Fruit fly (Drosophila melanogaster) whole organism, embryonic: Measurements from ENCODE around the gene CG31910.
A peak's percentile ranks its signal among the peaks of the same experiment; 100 is the strongest.

Experiments used
- Atf6 ChIP-seq: fragments of 200-800 bp; sonication (Bioruptor generic); IDR thresholded peaks from 2 replicates; pipeline ENCODE4 v1.3.6; 2022; ENCODE audit warnings: missing biosample characterization, missing genetic modification characterization
- BEAF-32 ChIP-seq: fragments of 200-800 bp; sonication (Bioruptor generic); optimal IDR thresholded peaks from 3 replicates; lab custom pipeline; 2017; ENCODE audit warnings: missing biosample characterization, missing genetic modification characterization, mild to moderate bottlenecking, moderate library complexity, missing genetic modification reagents
- Bgb ChIP-seq: fragments of 200-800 bp; sonication (Bioruptor generic); IDR thresholded peaks from 2 replicates; pipeline ENCODE4 v1.3.6; 2022; ENCODE audit warnings: missing biosample characterization, missing genetic modification characterization; ENCODE audit not compliant: partially characterized antibody
- CG10209 ChIP-seq: fragments of 200-800 bp; sonication (Bioruptor generic); optimal IDR thresholded peaks from 3 replicates; lab custom pipeline; 2017; ENCODE audit warnings: missing biosample characterization, mild to moderate bottlenecking, missing genetic modification characterization, missing genetic modification reagents
- CG10543 ChIP-seq: fragments of 200-800 bp; sonication (Bioruptor generic); optimal IDR thresholded peaks from 3 replicates; lab custom pipeline; 2017; ENCODE audit warnings: missing biosample characterization, mild to moderate bottlenecking, missing genetic modification characterization, moderate library complexity
- CG12071 ChIP-seq: fragments of 200-800 bp; sonication (Bioruptor generic); optimal IDR thresholded peaks from 3 replicates; lab custom pipeline; 2018; ENCODE audit warnings: missing biosample characterization, mild to moderate bottlenecking, missing genetic modification characterization
- CG12236 ChIP-seq: fragments of 200-800 bp; sonication (Bioruptor generic); optimal IDR thresholded peaks from 2 replicates; lab custom pipeline; 2016; ENCODE audit warnings: missing biosample characterization, missing genetic modification characterization
- CG12769 ChIP-seq: fragments of 200-800 bp; sonication (Bioruptor generic); optimal IDR thresholded peaks from 2 replicates; lab custom pipeline; 2019; ENCODE audit warnings: missing biosample characterization, mild to moderate bottlenecking, missing genetic modification characterization, moderate library complexity
- CG13287 ChIP-seq: fragments of 200-800 bp; sonication (Bioruptor generic); IDR thresholded peaks from 2 replicates; pipeline ENCODE4 v1.3.6; 2022; ENCODE audit warnings: missing biosample characterization, missing genetic modification characterization; ENCODE audit not compliant: partially characterized antibody
- CG15514 ChIP-seq: fragments of 200-800 bp; sonication (Bioruptor generic); optimal IDR thresholded peaks from 3 replicates; lab custom pipeline; 2017; ENCODE audit warnings: missing biosample characterization, missing genetic modification characterization, mild to moderate bottlenecking, moderate library complexity, missing genetic modification reagents
- CG15601 ChIP-seq: fragments of 200-800 bp; sonication (Bioruptor generic); optimal IDR thresholded peaks from 3 replicates; lab custom pipeline; 2019; ENCODE audit warnings: missing biosample characterization, mild to moderate bottlenecking, missing genetic modification characterization, moderate library complexity
- CG32767 ChIP-seq: fragments of 200-800 bp; sonication (Bioruptor generic); IDR thresholded peaks from 2 replicates; pipeline ENCODE4 v1.3.6; 2022; ENCODE audit warnings: missing biosample characterization, missing genetic modification characterization
- CG33213 ChIP-seq: fragments of 200-800 bp; sonication (Bioruptor generic); optimal IDR thresholded peaks from 3 replicates; lab custom pipeline; 2016; ENCODE audit warnings: missing biosample characterization, missing genetic modification characterization
- CG34422 ChIP-seq: fragments of 200-800 bp; sonication (Bioruptor generic); IDR thresholded peaks from 3 replicates; pipeline ENCODE4 v1.3.6; 2022; ENCODE audit warnings: missing biosample characterization, missing genetic modification characterization
- CG9727 ChIP-seq: fragments of 200-800 bp; sonication (Bioruptor generic); optimal IDR thresholded peaks from 3 replicates; lab custom pipeline; 2017; ENCODE audit warnings: missing biosample characterization, mild to moderate bottlenecking, missing genetic modification characterization
- CTCF ChIP-seq: fragments of 200-800 bp; sonication (Bioruptor generic); optimal IDR thresholded peaks from 2 replicates; lab custom pipeline; 2017; ENCODE audit warnings: missing biosample characterization, mild to moderate bottlenecking, missing genetic modification characterization, moderate library complexity
- Deaf1 ChIP-seq: fragments of 200-800 bp; optimal IDR thresholded peaks from 3 replicates; lab custom pipeline; 2019; ENCODE audit warnings: missing biosample characterization, mild to moderate bottlenecking, missing genetic modification characterization, moderate library complexity
- Dll ChIP-seq: fragments of 200-800 bp; sonication (Bioruptor generic); IDR thresholded peaks from 4 replicates; pipeline ENCODE4 v1.3.6; 2022; ENCODE audit warnings: missing biosample characterization, missing genetic modification characterization; ENCODE audit not compliant: partially characterized antibody
- Dp ChIP-seq: fragments of 200-800 bp; sonication (Bioruptor generic); optimal IDR thresholded peaks from 2 replicates; lab custom pipeline; 2018; ENCODE audit warnings: missing biosample characterization, mild to moderate bottlenecking, missing genetic modification characterization, moderate library complexity
- Dref ChIP-seq: fragments of 200-800 bp; sonication (Bioruptor generic); IDR thresholded peaks from 2 replicates; pipeline ENCODE4 v1.3.6; 2022; ENCODE audit warnings: missing biosample characterization, missing genetic modification characterization
- H2.0 ChIP-seq: fragments of 200-800 bp; sonication (Bioruptor generic); IDR thresholded peaks from 2 replicates; pipeline ENCODE4 v1.3.6; 2022; ENCODE audit warnings: missing biosample characterization, missing genetic modification characterization
- Hr39 ChIP-seq: fragments of >200 bp; optimal IDR thresholded peaks from 2 replicates; lab custom pipeline; 2017
- MTF-1 ChIP-seq: fragments of 200-800 bp; sonication (Bioruptor generic); optimal IDR thresholded peaks from 2 replicates; lab custom pipeline; 2018; ENCODE audit warnings: missing biosample characterization, mild to moderate bottlenecking, missing genetic modification characterization, borderline replicate concordance
- Rfx ChIP-seq: fragments of 200-800 bp; sonication (Bioruptor generic); IDR thresholded peaks from 2 replicates; pipeline ENCODE4 v1.3.6; 2022; ENCODE audit warnings: missing biosample characterization, missing genetic modification characterization
- chm ChIP-seq: fragments of 200-800 bp; sonication (Bioruptor generic); IDR thresholded peaks from 2 replicates; pipeline ENCODE4 v1.3.6; 2022; ENCODE audit warnings: missing biosample characterization, missing genetic modification characterization
- ci ChIP-seq: fragments of 200-800 bp; sonication (Bioruptor generic); IDR thresholded peaks from 3 replicates; pipeline ENCODE4 v1.3.6; 2022; ENCODE audit warnings: missing biosample characterization, missing genetic modification characterization
- crol ChIP-seq: fragments of 200-800 bp; sonication (Bioruptor generic); IDR thresholded peaks from 2 replicates; pipeline ENCODE4 v1.3.6; 2022; ENCODE audit warnings: missing biosample characterization, missing genetic modification characterization
- crp ChIP-seq, 2 experiments: fragments of 200-800 bp; sonication (Bioruptor generic); optimal IDR thresholded peaks; 2 replicates in 1 of 2; 3 replicates in 1 of 2; lab custom pipeline; 2017; ENCODE audit warnings: missing biosample characterization in 2 of 2, missing genetic modification characterization in 2 of 2, mild to moderate bottlenecking in 1 of 2, moderate library complexity in 1 of 2
- ftz-f1 ChIP-seq: fragments of 200-800 bp; sonication (Bioruptor generic); optimal IDR thresholded peaks from 2 replicates; lab custom pipeline; 2016; ENCODE audit warnings: missing biosample characterization, missing genetic modification characterization
- ham ChIP-seq: fragments of 200-800 bp; sonication (Bioruptor generic); IDR thresholded peaks from 2 replicates; pipeline ENCODE4 v1.3.6; 2022; ENCODE audit warnings: missing biosample characterization, missing genetic modification characterization
- hbn ChIP-seq: fragments of 200-800 bp; sonication (Bioruptor generic); IDR thresholded peaks from 2 replicates; pipeline ENCODE4 v1.3.6; 2022; ENCODE audit warnings: missing biosample characterization, missing genetic modification characterization; ENCODE audit not compliant: partially characterized antibody
- jing ChIP-seq: fragments of 200-800 bp; sonication (Bioruptor generic); optimal IDR thresholded peaks from 2 replicates; lab custom pipeline; 2018; ENCODE audit warnings: missing biosample characterization, mild to moderate bottlenecking, missing genetic modification characterization
- kah ChIP-seq: fragments of 200-800 bp; sonication (Bioruptor generic); optimal IDR thresholded peaks from 2 replicates; lab custom pipeline; 2018; ENCODE audit warnings: missing biosample characterization, mild to moderate bottlenecking, missing genetic modification characterization
- lov ChIP-seq, 2 experiments: fragments of 200-800 bp in 1 of 2; fragments of >200 bp in 1 of 2; sonication (Bioruptor generic) in 1 of 2; IDR thresholded peaks in 1 of 2; optimal IDR thresholded peaks in 1 of 2; 2 replicates in 1 of 2; 3 replicates in 1 of 2; pipeline versions ENCODE4 v1.3.6 to Lab custom; 2017 to 2022; ENCODE audit warnings: missing biosample characterization in 1 of 2, missing genetic modification characterization in 1 of 2
- nom ChIP-seq: fragments of 200-800 bp; sonication (Bioruptor generic); optimal IDR thresholded peaks from 2 replicates; lab custom pipeline; 2017; ENCODE audit warnings: missing biosample characterization, missing genetic modification characterization, mild to moderate bottlenecking, moderate library complexity, missing genetic modification reagents
- onecut ChIP-seq: fragments of 200-800 bp; sonication (Bioruptor generic); IDR thresholded peaks from 2 replicates; pipeline ENCODE4 v1.3.6; 2022; ENCODE audit warnings: missing biosample characterization, missing genetic modification characterization
- pzg ChIP-seq: fragments of 200-800 bp; sonication (Bioruptor generic); optimal IDR thresholded peaks from 3 replicates; lab custom pipeline; 2018; ENCODE audit warnings: missing biosample characterization, mild to moderate bottlenecking, missing genetic modification characterization, moderate library complexity
- ro ChIP-seq: fragments of 200-800 bp; sonication (Bioruptor generic); IDR thresholded peaks from 2 replicates; pipeline ENCODE4 v1.3.6; 2022; ENCODE audit warnings: missing biosample characterization, missing genetic modification characterization
- sd ChIP-seq: fragments of 200-800 bp; sonication (Bioruptor generic); optimal IDR thresholded peaks from 3 replicates; lab custom pipeline; 2018; ENCODE audit warnings: missing biosample characterization, mild to moderate bottlenecking, missing genetic modification characterization, moderate library complexity
- sens ChIP-seq: fragments of 200-800 bp; sonication (Bioruptor generic); peaks from one replicate; lab custom pipeline; 2016; ENCODE audit warnings: missing biosample characterization, missing genetic modification characterization
- sna ChIP-seq: fragments of 200-800 bp; sonication (Bioruptor generic); IDR thresholded peaks from 2 replicates; pipeline ENCODE4 v1.3.6; 2022; ENCODE audit warnings: missing biosample characterization, missing genetic modification characterization; ENCODE audit not compliant: partially characterized antibody
- sr ChIP-seq: fragments of 200-800 bp; sonication (Bioruptor generic); IDR thresholded peaks from 3 replicates; pipeline ENCODE4 v1.3.6; 2022; ENCODE audit warnings: missing biosample characterization, missing genetic modification characterization
- tgo ChIP-seq: fragments of 200-800 bp; sonication (Bioruptor generic); IDR thresholded peaks from 3 replicates; pipeline ENCODE4 v1.3.6; 2022; ENCODE audit warnings: missing biosample characterization, missing genetic modification characterization
- unc-4 ChIP-seq: fragments of 200-800 bp; sonication (Bioruptor generic); IDR thresholded peaks from 2 replicates; pipeline ENCODE4 v1.3.6; 2022; ENCODE audit warnings: missing biosample characterization, missing genetic modification characterization; ENCODE audit not compliant: partially characterized antibody
- wor ChIP-seq: fragments of 200-800 bp; sonication (Bioruptor generic); IDR thresholded peaks from 2 replicates; pipeline ENCODE4 v1.3.6; 2022; ENCODE audit warnings: missing biosample characterization, missing genetic modification characterization

CG31910 gene

dm6 chr2L:6774853-6775252 lies 29.4 kb upstream of the CG31910 start (continued):
- peak; percentile 68 for TF ChIP-seq unc-4

dm6 chr2L:6773645-6774044 lies 28.2 kb upstream of the CG31910 start, which contains the start of gene CG17378:
Gene CG17378 (plus strand): TSS chr2L:6774041.
- no peak for TF ChIP-seq CG33213 (GFP tag; lab: Kevin White, UChicago)
- peak; percentile 75 for TF ChIP-seq Deaf1
- no peak for TF ChIP-seq CG10209 (GFP tag; lab: Kevin White, UChicago)
- TF ChIP-seq CG34422 (GFP tag; lab: Robert Waterston, UW) = peak; percentile 62; the same call in 1 of the 3 replicates
- TF ChIP-seq Rfx (GFP tag; lab: Robert Waterston, UW) = peak; percentile 22; the same call in 1 of the 2 replicates
- no peak for TF ChIP-seq ham (GFP tag; lab: Robert Waterston, UW)
- TF ChIP-seq nom = no peak
- 0 out of 2 replicates have a peak, but pooled peaks have one; percentile 30 for TF ChIP-seq Dref (GFP tag; lab: Robert Waterston, UW)
- TF ChIP-seq crp (GFP tag; optimal IDR thresholded peaks at IDR 0.05; lab: Kevin White, UChicago) = peak in 1 of 2 experiments; percentile 76
- TF ChIP-seq CG13287 = peak; percentile 47
- no peak for TF ChIP-seq CG9727
- TF ChIP-seq Dll (GFP tag; lab: Robert Waterston, UW) = 0 out of 4 replicates have a peak, but pooled peaks have one; percentile 11
- peak; percentile 24 for TF ChIP-seq pzg (GFP tag; lab: Kevin White, UChicago)
- no peak for TF ChIP-seq CG12236 (GFP tag; lab: Kevin White, UChicago)
- TF ChIP-seq ci (GFP tag; lab: Robert Waterston, UW) = 0 out of 3 replicates have a peak, but pooled peaks have one; percentile 16
- TF ChIP-seq CG12071 (GFP tag; lab: Kevin White, UChicago) = no peak
- no peak for TF ChIP-seq chm
- TF ChIP-seq CG32767 = 0 out of 2 replicates have a peak, but pooled peaks have one; percentile 7
- TF ChIP-seq jing (GFP tag; lab: Kevin White, UChicago) = no peak
- no peak for TF ChIP-seq H2.0
- peak; percentile 55 for TF ChIP-seq ftz-f1 (GFP tag; lab: Kevin White, UChicago)
- peak; percentile 80 for TF ChIP-seq CTCF (GFP tag; lab: Kevin White, UChicago)
- TF ChIP-seq tgo (GFP tag; lab: Robert Waterston, UW) = no peak
- TF ChIP-seq CG15601 (tag; lab: Kevin White, UChicago) = no peak
- TF ChIP-seq Dp (GFP tag; lab: Kevin White, UChicago) = peak; percentile 23
- TF ChIP-seq Bgb (GFP tag; lab: Robert Waterston, UW) = peak; percentile 49; the same call in 1 of the 2 replicates
- no peak for TF ChIP-seq wor (GFP tag; lab: Robert Waterston, UW)
- TF ChIP-seq ro (GFP tag; lab: Robert Waterston, UW) = no peak
- TF ChIP-seq CG15514 (GFP tag; lab: Kevin White, UChicago) = peak; percentile 20
- 0 out of 2 replicates have a peak, but pooled peaks have one; percentile 15 for TF ChIP-seq hbn (GFP tag; lab: Robert Waterston, UW)
- peak; percentile 60 for TF ChIP-seq CG12769 (tag; lab: Kevin White, UChicago)
- peak; percentile 42; the same call in 1 of the 2 replicates for TF ChIP-seq unc-4
- TF ChIP-seq sens (GFP tag; lab: Kevin White, UChicago) = no peak
- TF ChIP-seq BEAF-32 (GFP tag; lab: Kevin White, UChicago) = peak; percentile 12
- 0 out of 2 replicates have a peak, but pooled peaks have one; percentile 28 for TF ChIP-seq sna (GFP tag; lab: Robert Waterston, UW)
- peak; percentile 83 for TF ChIP-seq onecut (GFP tag; lab: Robert Waterston, UW)
- peak; percentile 46; the same call in 1 of the 3 replicates for TF ChIP-seq sr

dm6 chr2L:6772655-6773054 lies 27.2 kb upstream of the CG31910 start, which contains the start of gene LUBEL:
Gene LUBEL (minus strand): TSS chr2L:6772755.
- TF ChIP-seq sd (tag; lab: Kevin White, UChicago) (peak; percentile 21), CG10543 (GFP tag; lab: Kevin White, UChicago) (peak; percentile 29), Hr39 (no peak), kah (GFP tag; lab: Kevin White, UChicago) (no peak), CG12769 (tag; lab: Kevin White, UChicago) (peak; percentile 86), Dref (GFP tag; lab: Robert Waterston, UW) (no peak), MTF-1 (GFP tag; lab: Kevin White, UChicago) (no peak), crol (GFP tag; lab: Robert Waterston, UW) (peak; percentile 36; the same call in 1 of the 2 replicates), Atf6 (GFP tag; lab: Robert Waterston, UW) (no peak), ham (GFP tag; lab: Robert Waterston, UW) (no peak), lov (optimal IDR thresholded peaks at IDR 0.05; lab: Kevin White, UChicago) (no peak), lov (GFP tag; IDR thresholded peaks at IDR 0.05; lab: Robert Waterston, UW) (no peak)
